Worm (Caenorhabditis elegans): ENCODE results near the gene nep-22.

The nep-22 gene

DNA sequence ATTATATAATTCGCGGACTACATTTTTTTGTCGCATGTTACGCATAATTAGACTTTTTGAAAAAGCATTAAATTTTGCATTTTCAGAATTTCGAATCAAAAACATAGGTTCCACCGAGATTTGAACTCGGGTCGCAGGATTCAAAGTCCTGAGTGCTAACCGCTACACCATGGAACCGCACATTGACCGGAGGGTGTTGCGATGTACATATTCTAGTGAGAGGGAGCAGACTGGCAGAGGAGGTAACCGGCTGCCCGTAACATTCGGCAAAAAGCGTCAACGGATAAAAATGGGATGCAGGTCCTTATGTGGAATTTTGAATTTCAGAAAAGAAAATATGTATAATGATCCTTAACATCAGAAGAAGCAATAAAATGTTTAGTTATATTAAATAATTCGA, 43.8 kb downstream of the nep-22 start:
- TF ChIP-seq him-1 (tag; optimal IDR thresholded peaks at IDR 0.05) (peak; percentile 77), Y95B8A.8 (GFP tag; IDR thresholded peaks at IDR 0.05) (0 out of 2 replicates have a peak, but pooled peaks have one; percentile 17), nfyb-1 (GFP tag; IDR thresholded peaks at IDR 0.05) (no peak), nhr-27 (tag; optimal IDR thresholded peaks at IDR 0.05) (no peak), Y79H2A.3 (GFP tag; conservative IDR thresholded peaks at IDR 0.05) (no peak), cebp-2 (GFP tag; IDR thresholded peaks at IDR 0.05) (no peak), lag-1 (GFP tag; IDR thresholded peaks at IDR 0.05) (0 out of 2 replicates have a peak, but pooled peaks have one; percentile 9), efl-1 (GFP tag; optimal IDR thresholded peaks at IDR 0.05) (no peak), madf-3 (GFP tag; IDR thresholded peaks at IDR 0.05) (0 out of 2 replicates have a peak, but pooled peaks have one; percentile 35), sdz-38 (tag; optimal IDR thresholded peaks at IDR 0.05) (no peak), F33H1.4 (GFP tag; IDR thresholded peaks at IDR 0.05) (no peak), ceh-27 (GFP tag; optimal IDR thresholded peaks at IDR 0.05) (peak; percentile 40), nhr-120 (GFP tag; IDR thresholded peaks at IDR 0.05) (0 out of 2 replicates have a peak, but pooled peaks have one; percentile 68), lin-35 (GFP tag; optimal IDR thresholded peaks at IDR 0.05) (no peak), sptf-2 (GFP tag; optimal IDR thresholded peaks at IDR 0.05) (peak; percentile 35), ama-1 (optimal IDR thresholded peaks at IDR 0.05) (no peak), ama-1 (GFP tag; optimal IDR thresholded peaks at IDR 0.05) (peak in 1 of 2 experiments; percentile 66), ztf-18 (tag; optimal IDR thresholded peaks at IDR 0.05) (peak; percentile 71), T26A5.8 (tag; optimal IDR thresholded peaks at IDR 0.05) (peak; percentile 38), ztf-6 (GFP tag; IDR thresholded peaks at IDR 0.05) (no peak), ztf-26 (tag; optimal IDR thresholded peaks at IDR 0.05) (peak; percentile 35), madf-6 (GFP tag; IDR thresholded peaks at IDR 0.05) (no peak), pha-4 (tag; optimal IDR thresholded peaks at IDR 0.05) (no peak), F39B2.1 (GFP tag; IDR thresholded peaks at IDR 0.05) (no peak), mxl-1 (tag; optimal IDR thresholded peaks at IDR 0.05) (peak; percentile 59), lin-54 (GFP tag; optimal IDR thresholded peaks at IDR 0.05) (no peak), F52B5.7 (tag; optimal IDR thresholded peaks at IDR 0.05) (no peak), mes-4 (tag; optimal IDR thresholded peaks at IDR 0.05) (peak; percentile 72), aptf-2 (GFP tag; conservative IDR thresholded peaks at IDR 0.05) (no peak), egl-44 (GFP tag; IDR thresholded peaks at IDR 0.05) (no peak; the same call in 1 of the 2 replicates), attf-6 (GFP tag; IDR thresholded peaks at IDR 0.05) (no peak), ceh-40 (GFP tag; IDR thresholded peaks at IDR 0.05) (peak; percentile 68), lin-26 (GFP tag; IDR thresholded peaks at IDR 0.05) (peak; percentile 92), snpc-1.1 (tag; optimal IDR thresholded peaks at IDR 0.05; ENCODE audit: insufficient read depth) (no peak), hrde-1 (tag; optimal IDR thresholded peaks at IDR 0.05; ENCODE audit: borderline replicate concordance) (peak; percentile 34), madf-8 (GFP tag; conservative IDR thresholded peaks at IDR 0.05) (no peak), repo-1 (tag; optimal IDR thresholded peaks at IDR 0.05) (no peak), T07F8.4 (tag; optimal IDR thresholded peaks at IDR 0.05) (peak; percentile 78), ceh-91 (GFP tag; IDR thresholded peaks at IDR 0.05) (no peak), mcd-1 (GFP tag; IDR thresholded peaks at IDR 0.05) (no peak), hmg-20 (GFP tag; IDR thresholded peaks at IDR 0.05) (0 out of 2 replicates have a peak, but pooled peaks have one; percentile 40), ZK185.1 (tag; optimal IDR thresholded peaks at IDR 0.05; ENCODE audit: poor library complexity, severe bottlenecking) (peak; percentile 60), tlf-1 (GFP tag; optimal IDR thresholded peaks at IDR 0.05) (no peak), ets-4 (GFP tag; optimal IDR thresholded peaks at IDR 0.05) (peak; percentile 35), hlh-26 (GFP tag; conservative IDR thresholded peaks at IDR 0.05) (no peak), gei-17 (GFP tag; optimal IDR thresholded peaks at IDR 0.05) (no peak), K11D2.4 (GFP tag; IDR thresholded peaks at IDR 0.05) (no peak), nfya-2 (GFP tag; IDR thresholded peaks at IDR 0.05) (no peak), rcor-1 (GFP tag; IDR thresholded peaks at IDR 0.05) (no peak), ekl-4 (GFP tag; IDR thresholded peaks at IDR 0.05) (no peak)
